Worm (Caenorhabditis elegans): ENCODE results near the gene F22H10.6.

DNA sequence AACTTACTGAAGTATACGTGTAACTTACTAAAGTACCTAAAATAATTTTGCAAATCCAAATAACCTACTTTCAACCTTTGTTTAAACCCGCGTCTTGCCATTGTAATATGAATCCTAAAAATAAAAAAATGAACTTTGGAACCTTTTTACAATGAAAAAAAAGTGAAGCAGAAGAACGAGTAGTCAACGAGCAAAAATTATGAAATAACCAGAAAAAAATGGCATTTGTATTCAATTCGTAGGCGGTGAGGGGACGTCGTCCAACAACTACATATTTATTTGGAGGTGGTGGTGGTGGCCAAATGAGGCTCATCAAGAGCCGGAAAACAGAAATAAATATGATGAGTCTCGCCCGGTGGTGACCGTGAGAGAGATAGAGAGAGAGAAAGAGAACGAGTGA lies 28.4 kb downstream of the F22H10.6 start, which contains the start of gene F43B10.1:
- no peak for TF ChIP-seq fos-1 (tag; optimal IDR thresholded peaks at IDR 0.05)
- no peak for TF ChIP-seq T26A8.4 (GFP tag; IDR thresholded peaks at IDR 0.05)
- no peak for TF ChIP-seq nhr-237 (tag; optimal IDR thresholded peaks at IDR 0.05)
- TF ChIP-seq skn-1 (tag; optimal IDR thresholded peaks at IDR 0.05), result no peak
- TF ChIP-seq unc-130 (GFP tag; optimal IDR thresholded peaks at IDR 0.05), result no peak
- TF ChIP-seq ama-1 (optimal IDR thresholded peaks at IDR 0.05), result no peak
- TF ChIP-seq spr-3 (GFP tag; optimal IDR thresholded peaks at IDR 0.05), result no peak
- no peak for TF ChIP-seq nhr-102 (tag; optimal IDR thresholded peaks at IDR 0.05)
